Worm (Caenorhabditis elegans): ENCODE measurements around the gene B0303.11.
A peak's percentile ranks its signal among the peaks of the same experiment; 100 is the strongest.

B0303.11 gene

ce11 chrIII:8678371-8678770, 31.8 kb downstream of the B0303.11 start (continued):
- TF ChIP-seq unc-42 (tag; optimal IDR thresholded peaks at IDR 0.05), result peak; percentile 69
- TF ChIP-seq hlh-13 (GFP tag; optimal IDR thresholded peaks at IDR 0.05), result peak; percentile 95
- peak; percentile 97 for TF ChIP-seq hlh-6 (tag; optimal IDR thresholded peaks at IDR 0.05)
- peak; percentile 81 for TF ChIP-seq nfya-1 (tag; optimal IDR thresholded peaks at IDR 0.05)
- TF ChIP-seq syd-9 (tag; optimal IDR thresholded peaks at IDR 0.05), result peak; percentile 94
- TF ChIP-seq ahr-1 (tag; optimal IDR thresholded peaks at IDR 0.05), result peak; percentile 84
- TF ChIP-seq dve-1 (tag; optimal IDR thresholded peaks at IDR 0.05), result peak; percentile 87
- peak; percentile 15 for TF ChIP-seq unc-55 (GFP tag; optimal IDR thresholded peaks at IDR 0.05)
- peak; percentile 86 for TF ChIP-seq nhr-232 (tag; optimal IDR thresholded peaks at IDR 0.05)
- peak; percentile 84 for TF ChIP-seq rnt-1 (tag; optimal IDR thresholded peaks at IDR 0.05)
- TF ChIP-seq ceh-14 (tag; optimal IDR thresholded peaks at IDR 0.05), result peak; percentile 92
- TF ChIP-seq F13H6.1 (tag; optimal IDR thresholded peaks at IDR 0.05), result peak; percentile 85
- TF ChIP-seq lim-6 (tag; optimal IDR thresholded peaks at IDR 0.05), result peak; percentile 85
- TF ChIP-seq K02D7.2 (tag; optimal IDR thresholded peaks at IDR 0.05), result peak; percentile 93
- TF ChIP-seq pqm-1 (tag; optimal IDR thresholded peaks at IDR 0.05), result peak; percentile 50
- TF ChIP-seq C38D4.7 (GFP tag; optimal IDR thresholded peaks at IDR 0.05), result peak; percentile 91

- TF ChIP-seq odd-2 (tag; optimal IDR thresholded peaks at IDR 0.05), result no peak
- no peak for TF ChIP-seq nhr-232 (tag; optimal IDR thresholded peaks at IDR 0.05)
- TF ChIP-seq lim-6 (tag; optimal IDR thresholded peaks at IDR 0.05), result no peak
- TF ChIP-seq sdc-2 (tag; optimal IDR thresholded peaks at IDR 0.05), result no peak
- TF ChIP-seq elt-4 (tag; optimal IDR thresholded peaks at IDR 0.05), result no peak
- no peak for TF ChIP-seq ceh-45 (GFP tag; IDR thresholded peaks at IDR 0.05)
- TF ChIP-seq ceh-30 (tag; optimal IDR thresholded peaks at IDR 0.05), result no peak
- no peak for TF ChIP-seq syd-9 (tag; optimal IDR thresholded peaks at IDR 0.05)
- TF ChIP-seq ttx-3 (tag; optimal IDR thresholded peaks at IDR 0.05), result no peak
Observed at ce11 chrIII:8674980-8675485, 35.2 kb downstream of the B0303.11 start, which contains the start of gene pgl-2. pgl-2 (minus strand) TSS chrIII:8675435.

- TF ChIP-seq tbx-2 (tag; optimal IDR thresholded peaks at IDR 0.05) (no peak), zip-5 (tag; optimal IDR thresholded peaks at IDR 0.05) (no peak), ceh-48 (tag; optimal IDR thresholded peaks at IDR 0.05) (no peak), tbx-7 (tag; optimal IDR thresholded peaks at IDR 0.05) (no peak), pha-2 (tag; optimal IDR thresholded peaks at IDR 0.05) (no peak), K09A11.1 (tag; optimal IDR thresholded peaks at IDR 0.05; ENCODE audit: insufficient read depth) (no peak), unc-55 (GFP tag; optimal IDR thresholded peaks at IDR 0.05) (peak; percentile 11), mec-3 (tag; optimal IDR thresholded peaks at IDR 0.05; ENCODE audit: borderline replicate concordance) (no peak)
Observed at ce11 chrIII:8668717-8669116, 41.5 kb downstream of the B0303.11 start.

- TF ChIP-seq ceh-9 (tag; optimal IDR thresholded peaks at IDR 0.05) (no peak), C08G9.2 (tag; optimal IDR thresholded peaks at IDR 0.05) (no peak), dve-1 (tag; optimal IDR thresholded peaks at IDR 0.05) (no peak), ceh-30 (tag; optimal IDR thresholded peaks at IDR 0.05) (no peak), pqm-1 (tag; optimal IDR thresholded peaks at IDR 0.05) (no peak), ceh-45 (GFP tag; IDR thresholded peaks at IDR 0.05) (no peak), unc-86 (tag; optimal IDR thresholded peaks at IDR 0.05) (no peak), ceh-24 (tag; optimal IDR thresholded peaks at IDR 0.05) (no peak), K09A11.1 (tag; optimal IDR thresholded peaks at IDR 0.05; ENCODE audit: insufficient read depth) (no peak), dmd-4 (tag; optimal IDR thresholded peaks at IDR 0.05; ENCODE audit: borderline replicate concordance) (no peak), sdc-2 (tag; optimal IDR thresholded peaks at IDR 0.05) (no peak), nhr-232 (tag; optimal IDR thresholded peaks at IDR 0.05) (no peak), tbx-2 (tag; optimal IDR thresholded peaks at IDR 0.05) (no peak), pha-4 (tag; optimal IDR thresholded peaks at IDR 0.05) (no peak)
Observed at ce11 chrIII:8667382-8667781, 42.8 kb downstream of the B0303.11 start, which contains the start of gene dpy-19. dpy-19 (minus strand) TSS chrIII:8667482.

Measured in whole organism, late embryonic.